Worm (Caenorhabditis elegans) whole organism, early embryonic: Measurements from ENCODE around the gene Y113G7B.28.

ENCODE experiments used
- B0310.2 ChIP-seq: sonication (generic microtip); optimal IDR thresholded peaks from 2 replicates; lab custom pipeline; 2016; ENCODE audit warnings: mild to moderate bottlenecking, missing genetic modification characterization, missing compliant biosample characterization
- aly-1 ChIP-seq: sonication (generic microtip); optimal IDR thresholded peaks from 2 replicates; lab custom pipeline; 2016; ENCODE audit warnings: missing genetic modification characterization, missing compliant biosample characterization
- ama-1 ChIP-seq: fragments of 150-350 bp; optimal IDR thresholded peaks from 2 replicates; lab custom pipeline; 2014
- ceh-13 ChIP-seq: fragments of 200-800 bp; sonication (Bioruptor generic); optimal IDR thresholded peaks from 2 replicates; lab custom pipeline; 2018; ENCODE audit warnings: mild to moderate bottlenecking, missing genetic modification characterization, missing compliant biosample characterization
- flt-1 ChIP-seq: fragments of 200-800 bp; sonication (Bioruptor generic); IDR thresholded peaks from 2 replicates; pipeline ENCODE4 v1.3.6; 2022; ENCODE audit warnings: missing genetic modification characterization, missing compliant biosample characterization
- hmbx-1 ChIP-seq: sonication (generic microtip); optimal IDR thresholded peaks from 2 replicates; lab custom pipeline; 2016; ENCODE audit warnings: mild to moderate bottlenecking, missing genetic modification characterization, missing compliant biosample characterization
- hmg-4 ChIP-seq: fragments of 200-800 bp; sonication (Bioruptor generic); optimal IDR thresholded peaks from 2 replicates; lab custom pipeline; 2018; ENCODE audit warnings: mild to moderate bottlenecking, missing genetic modification characterization, missing compliant biosample characterization
- pes-1 ChIP-seq: fragments of 200-800 bp; sonication (Bioruptor generic); IDR thresholded peaks from 2 replicates; pipeline ENCODE4 v1.3.6; 2022; ENCODE audit warnings: missing genetic modification reagents, missing genetic modification characterization, missing compliant biosample characterization
- scrt-1 ChIP-seq: fragments of 200-800 bp; sonication (Bioruptor generic); IDR thresholded peaks from 2 replicates; pipeline ENCODE4 v1.3.6; 2022; ENCODE audit warnings: missing genetic modification characterization, missing compliant biosample characterization
- sea-1 ChIP-seq: fragments of 200-800 bp; sonication (Bioruptor generic); conservative IDR thresholded peaks from 2 replicates; pipeline ENCODE4 v1.3.6; 2022; ENCODE audit warnings: missing genetic modification characterization, missing compliant biosample characterization
- tbx-11 ChIP-seq: fragments of 200-800 bp; sonication (Bioruptor generic); IDR thresholded peaks from 2 replicates; pipeline ENCODE4 v1.3.6; 2022; ENCODE audit warnings: missing genetic modification characterization, missing compliant biosample characterization

DNA sequence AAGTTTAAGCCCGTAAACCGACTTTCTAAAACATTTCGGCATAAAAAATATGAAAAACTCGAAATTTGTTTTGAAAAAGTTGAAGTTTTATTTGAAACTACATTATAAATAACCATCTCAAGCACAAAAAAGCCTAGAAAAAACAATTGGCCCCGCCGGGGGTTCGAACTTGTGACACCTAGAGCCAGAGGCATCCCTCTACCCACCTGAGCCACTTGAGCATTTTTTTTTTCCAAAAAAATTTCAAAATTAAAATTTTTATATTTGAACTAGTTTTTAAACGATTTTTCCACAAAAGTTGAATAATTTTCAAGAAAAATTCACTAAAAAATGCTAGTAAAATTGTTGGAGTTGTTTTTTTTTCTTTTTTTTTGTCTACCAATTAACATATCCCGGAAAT, 27.9 kb downstream of the Y113G7B.28 start:
- no peak for TF ChIP-seq flt-1 (GFP tag; lab: Robert Waterston, UW)
- no peak for TF ChIP-seq B0310.2
- no peak for TF ChIP-seq ama-1 (lab: Kevin White, UChicago)
- TF ChIP-seq tbx-11 (GFP tag; lab: Robert Waterston, UW), result no peak
- TF ChIP-seq pes-1, result no peak
- TF ChIP-seq ceh-13 (GFP tag; lab: Kevin White, UChicago), result no peak
- no peak for TF ChIP-seq sea-1 (GFP tag; lab: Robert Waterston, UW)
- TF ChIP-seq hmg-4 (GFP tag; lab: Kevin White, UChicago), result no peak
- no peak for TF ChIP-seq hmbx-1
- TF ChIP-seq aly-1 (tag; lab: Kevin White, UChicago), result no peak
- TF ChIP-seq scrt-1, result no peak
